Worm (Caenorhabditis elegans) whole organism, young adult: ENCODE measurements around the gene C04A11.5.

Source experiments
- F23B12.7 ChIP-seq: sonication (generic microtip); optimal IDR thresholded peaks from 2 replicates; lab custom pipeline; 2017; ENCODE audit warnings: missing genetic modification characterization, mild to moderate bottlenecking, missing compliant biosample characterization, antibody characterized with exemption, moderate library complexity; ENCODE audit not compliant: insufficient read depth
- F52B5.7 ChIP-seq: sonication (generic microtip); optimal IDR thresholded peaks from 2 replicates; lab custom pipeline; 2016; ENCODE audit warnings: mild to moderate bottlenecking, missing genetic modification characterization, missing compliant biosample characterization
- T26A5.8 ChIP-seq: sonication (generic microtip); optimal IDR thresholded peaks from 2 replicates; lab custom pipeline; 2016; ENCODE audit warnings: missing genetic modification characterization, missing compliant biosample characterization
- ama-1 ChIP-seq, 3 experiments: fragments of 150-350 bp in 1 of 3; sonication (generic microtip) in 2 of 3; optimal IDR thresholded peaks; 2 replicates each; lab custom pipeline; 2014 to 2018; ENCODE audit warnings: missing biosample characterization in 2 of 3, missing genetic modification characterization in 2 of 3, missing genetic modification reagents in 2 of 3
- egl-44 ChIP-seq: fragments of 200-800 bp; sonication (Bioruptor generic); IDR thresholded peaks from 2 replicates; pipeline ENCODE4 v1.3.6; 2022; ENCODE audit warnings: missing genetic modification reagents, missing genetic modification characterization, missing compliant biosample characterization
- hrde-1 ChIP-seq: sonication (generic microtip); optimal IDR thresholded peaks from 2 replicates; lab custom pipeline; 2016; ENCODE audit warnings: missing genetic modification characterization, mild to moderate bottlenecking, missing compliant biosample characterization, moderate library complexity, missing genotype, missing genetic modification reagents, borderline replicate concordance
- hsf-1 ChIP-seq: fragments of 200-800 bp; sonication (Bioruptor generic); IDR thresholded peaks from 2 replicates; pipeline ENCODE4 v1.3.6; 2022; ENCODE audit warnings: missing genetic modification reagents, missing genetic modification characterization, missing compliant biosample characterization
- nhr-179 ChIP-seq: sonication (generic microtip); optimal IDR thresholded peaks from 2 replicates; lab custom pipeline; 2016; ENCODE audit warnings: mild to moderate bottlenecking, missing genetic modification characterization, missing compliant biosample characterization
- pha-4 ChIP-seq: fragments of 150-350 bp; sonication (generic microtip); optimal IDR thresholded peaks from 2 replicates; lab custom pipeline; 2014; ENCODE audit warnings: missing biosample characterization, missing genetic modification reagents, missing genetic modification characterization
- sptf-2 ChIP-seq: fragments of 200-800 bp; sonication (Bioruptor generic); optimal IDR thresholded peaks from 2 replicates; lab custom pipeline; 2018; ENCODE audit warnings: mild to moderate bottlenecking, missing genetic modification characterization, missing compliant biosample characterization
- unc-62 ChIP-seq: fragments of 150-350 bp; optimal IDR thresholded peaks from 2 replicates; lab custom pipeline; 2014; ENCODE audit warnings: missing biosample characterization, missing genetic modification reagents, missing genetic modification characterization

ce11 chrX:13650799-13651198 is 13.6 kb upstream of the C04A11.5 start, which contains the start of gene C40C9.4:
- TF ChIP-seq F23B12.7 (no peak), F52B5.7 (tag; lab: Kevin White, UChicago) (no peak), pha-4 (tag; lab: Kevin White, UChicago) (no peak), unc-62 (no peak), nhr-179 (tag; lab: Kevin White, UChicago) (no peak), hsf-1 (no peak), sptf-2 (GFP tag; lab: Kevin White, UChicago) (no peak), egl-44 (GFP tag; lab: Robert Waterston, UW) (no peak), T26A5.8 (no peak), hrde-1 (no peak), ama-1 (optimal IDR thresholded peaks at IDR 0.05; lab: Kevin White, UChicago) (no peak), ama-1 (GFP tag; optimal IDR thresholded peaks at IDR 0.05; lab: Kevin White, UChicago) (no peak)
